Fruit fly (Drosophila melanogaster): ENCODE data around the gene Pus1.

DNA sequence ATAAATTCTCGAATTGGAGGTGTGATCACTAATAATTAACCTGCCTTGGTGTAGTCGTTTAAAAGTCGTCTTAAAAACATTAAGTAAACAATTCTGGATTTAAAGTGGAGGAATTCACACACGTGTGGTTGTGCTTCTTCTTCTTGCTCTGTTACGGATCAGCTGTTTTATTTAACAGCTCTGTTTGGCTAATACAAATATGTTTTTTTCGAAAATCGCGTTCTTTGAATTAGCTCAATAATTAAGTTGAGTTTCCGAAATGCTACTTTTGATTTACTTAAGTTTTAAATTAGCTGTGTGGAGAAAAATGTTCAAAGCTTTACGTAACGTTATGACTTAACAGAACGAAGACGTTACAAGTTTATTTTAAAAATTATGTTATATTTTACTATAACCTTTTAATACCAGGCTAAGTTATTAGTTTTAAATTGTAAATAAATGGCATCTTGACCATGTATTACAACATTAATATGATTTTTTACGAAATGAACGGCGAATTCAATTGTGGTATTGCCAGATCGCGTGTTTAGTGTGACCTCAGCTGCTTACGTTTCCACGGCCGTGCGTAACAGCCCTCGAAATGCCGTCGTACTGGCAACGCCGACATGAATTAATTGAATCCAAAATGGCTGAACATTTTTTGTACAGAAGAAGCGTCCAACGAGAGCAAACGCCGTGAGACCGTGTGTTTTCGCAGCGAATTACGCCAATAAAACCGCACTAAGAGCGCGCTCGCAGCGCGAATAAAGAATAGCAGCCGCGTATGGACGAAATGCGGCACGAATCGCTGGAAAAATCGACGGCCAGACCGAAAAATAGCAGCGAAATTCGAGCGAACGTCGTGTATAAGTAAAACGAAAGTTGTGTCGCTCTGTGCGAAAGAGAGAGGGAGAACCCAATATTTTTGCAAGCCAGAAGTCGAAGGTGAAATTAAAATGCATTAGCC lies at the start of gene Pus1, which contains the start of gene bon:
- TF ChIP-seq h (optimal IDR thresholded peaks at IDR 0.05): no peak
- no peak for TF ChIP-seq ash1 (GFP tag; optimal IDR thresholded peaks at IDR 0.05)
- TF ChIP-seq CG11696 (GFP tag; IDR thresholded peaks at IDR 0.05): no peak
- TF ChIP-seq gem (tag; optimal IDR thresholded peaks at IDR 0.05): no peak
- TF ChIP-seq Dip3 (GFP tag; optimal IDR thresholded peaks at IDR 0.05): no peak
- no peak for TF ChIP-seq sens-2 (GFP tag; IDR thresholded peaks at IDR 0.05)
- peak; percentile 83 for TF ChIP-seq Ets97D (GFP tag; optimal IDR thresholded peaks at IDR 0.05)
- TF ChIP-seq Vsx1 (GFP tag; optimal IDR thresholded peaks at IDR 0.05): peak; percentile 51
- TF ChIP-seq HLH4C (GFP tag; IDR thresholded peaks at IDR 0.05; ENCODE audit: partially characterized antibody): no peak
- no peak for TF ChIP-seq dmrt11E (tag; optimal IDR thresholded peaks at IDR 0.05)
- TF ChIP-seq jing (GFP tag; optimal IDR thresholded peaks at IDR 0.05): no peak
- TF ChIP-seq hb (GFP tag; IDR thresholded peaks at IDR 0.05; ENCODE audit: partially characterized antibody): no peak

All from whole organism, embryonic.